Worm (Caenorhabditis elegans) whole organism, young adult: ENCODE data around the gene srw-95.

Source experiments
- B0035.1 ChIP-seq: sonication (generic microtip); optimal IDR thresholded peaks from 2 replicates; lab custom pipeline; 2016; ENCODE audit warnings: missing genetic modification characterization, mild to moderate bottlenecking, missing compliant biosample characterization, missing genotype, missing genetic modification reagents
- C06A6.2 ChIP-seq: fragments of 200-800 bp; sonication (Bioruptor generic); conservative IDR thresholded peaks from 2 replicates; pipeline ENCODE4 v1.3.6; 2022; ENCODE audit warnings: missing genetic modification characterization, missing compliant biosample characterization
- C17E4.6 ChIP-seq: fragments of 200-800 bp; sonication (Bioruptor generic); IDR thresholded peaks from 2 replicates; pipeline ENCODE4 v1.3.6; 2022; ENCODE audit warnings: missing genetic modification reagents, missing genetic modification characterization, missing compliant biosample characterization
- D2030.7 ChIP-seq: fragments of 200-800 bp; sonication (Bioruptor generic); IDR thresholded peaks from 2 replicates; pipeline ENCODE4 v1.3.6; 2022; ENCODE audit warnings: missing genetic modification reagents, missing genetic modification characterization, missing compliant biosample characterization
- F10E7.11 ChIP-seq: sonication (generic microtip); optimal IDR thresholded peaks from 2 replicates; lab custom pipeline; 2017; ENCODE audit warnings: mild to moderate bottlenecking, missing genetic modification characterization, moderate library complexity, missing compliant biosample characterization
- F37B4.10 ChIP-seq: fragments of 200-800 bp; sonication (Bioruptor generic); IDR thresholded peaks from 2 replicates; pipeline ENCODE4 v1.3.6; 2022; ENCODE audit warnings: missing genetic modification characterization, missing compliant biosample characterization
- F49E8.2 ChIP-seq: sonication (generic microtip); optimal IDR thresholded peaks from 3 replicates; lab custom pipeline; 2017; ENCODE audit warnings: missing genetic modification characterization, mild to moderate bottlenecking, missing compliant biosample characterization, antibody characterized with exemption, moderate library complexity; ENCODE audit not compliant: insufficient read depth
- F57A8.1 ChIP-seq: fragments of 200-800 bp; sonication (Bioruptor generic); optimal IDR thresholded peaks from 2 replicates; lab custom pipeline; 2018; ENCODE audit warnings: mild to moderate bottlenecking, missing genetic modification characterization, moderate library complexity, missing compliant biosample characterization
- K11D2.4 ChIP-seq: fragments of 200-800 bp; sonication (Bioruptor generic); IDR thresholded peaks from 2 replicates; pipeline ENCODE4 v1.3.6; 2022; ENCODE audit warnings: missing genetic modification reagents, missing genetic modification characterization, missing compliant biosample characterization
- Y53F4B.3 ChIP-seq: fragments of 200-800 bp; sonication (Bioruptor generic); IDR thresholded peaks from 2 replicates; pipeline ENCODE4 v1.3.6; 2022; ENCODE audit warnings: missing genetic modification reagents, missing genetic modification characterization, missing compliant biosample characterization
- Y53G8AR.9 ChIP-seq: fragments of 200-800 bp; sonication (Bioruptor generic); conservative IDR thresholded peaks from 2 replicates; pipeline ENCODE4 v1.3.6; 2022; ENCODE audit warnings: missing genetic modification reagents, missing genetic modification characterization, missing compliant biosample characterization
- ama-1 ChIP-seq, 3 experiments: fragments of 150-350 bp in 1 of 3; sonication (generic microtip) in 2 of 3; optimal IDR thresholded peaks; 2 replicates each; lab custom pipeline; 2014 to 2018; ENCODE audit warnings: missing biosample characterization in 2 of 3, missing genetic modification characterization in 2 of 3, missing genetic modification reagents in 2 of 3
- aptf-3 ChIP-seq: fragments of 200-800 bp; sonication (Bioruptor generic); IDR thresholded peaks from 2 replicates; pipeline ENCODE4 v1.3.6; 2022; ENCODE audit warnings: missing genetic modification characterization, missing compliant biosample characterization
- atf-7 ChIP-seq: sonication (generic microtip); optimal IDR thresholded peaks from 2 replicates; lab custom pipeline; 2017; ENCODE audit warnings: mild to moderate bottlenecking, missing genetic modification characterization, missing compliant biosample characterization
- cebp-1 ChIP-seq, 2 experiments: fragments of 200-800 bp in 1 of 2; sonication (Bioruptor generic) in 1 of 2; sonication (generic microtip) in 1 of 2; IDR thresholded peaks in 1 of 2; optimal IDR thresholded peaks in 1 of 2; 2 replicates each; pipeline versions ENCODE4 v1.3.6 to Lab custom; 2017 to 2022; ENCODE audit warnings: missing compliant biosample characterization in 2 of 2, missing genetic modification characterization in 2 of 2, mild to moderate bottlenecking in 1 of 2, missing genetic modification reagents in 1 of 2, moderate library complexity in 1 of 2
- cebp-2 ChIP-seq: fragments of 200-800 bp; sonication (Bioruptor generic); IDR thresholded peaks from 2 replicates; pipeline ENCODE4 v1.3.6; 2022; ENCODE audit warnings: missing genetic modification characterization, missing compliant biosample characterization
- ceh-100 ChIP-seq: fragments of 200-800 bp; sonication (Bioruptor generic); IDR thresholded peaks from 2 replicates; pipeline ENCODE4 v1.3.6; 2022; ENCODE audit warnings: missing genetic modification reagents, missing genetic modification characterization, missing compliant biosample characterization
- ceh-27 ChIP-seq: fragments of 200-800 bp; sonication (Bioruptor generic); optimal IDR thresholded peaks from 2 replicates; lab custom pipeline; 2018; ENCODE audit warnings: mild to moderate bottlenecking, missing genetic modification characterization, moderate library complexity, missing compliant biosample characterization
- ceh-40 ChIP-seq: fragments of 200-800 bp; sonication (Bioruptor generic); IDR thresholded peaks from 2 replicates; pipeline ENCODE4 v1.3.6; 2022; ENCODE audit warnings: missing genetic modification characterization, missing compliant biosample characterization
- ceh-58 ChIP-seq: fragments of 200-800 bp; sonication (Bioruptor generic); IDR thresholded peaks from 2 replicates; pipeline ENCODE4 v1.3.6; 2022; ENCODE audit warnings: missing genetic modification characterization, missing compliant biosample characterization
- ceh-79 ChIP-seq: sonication (generic microtip); optimal IDR thresholded peaks from 2 replicates; lab custom pipeline; 2017; ENCODE audit warnings: mild to moderate bottlenecking, missing genetic modification characterization, missing compliant biosample characterization
- chd-7 ChIP-seq: sonication (generic microtip); optimal IDR thresholded peaks from 2 replicates; lab custom pipeline; 2016; ENCODE audit warnings: mild to moderate bottlenecking, missing genetic modification characterization, moderate library complexity, missing compliant biosample characterization
- die-1 ChIP-seq: sonication (generic microtip); optimal IDR thresholded peaks from 2 replicates; lab custom pipeline; 2016; ENCODE audit warnings: missing genotype, mild to moderate bottlenecking, missing genetic modification characterization, missing compliant biosample characterization
- dpl-1 ChIP-seq: fragments of 150-350 bp; optimal IDR thresholded peaks from 2 replicates; lab custom pipeline; 2014; ENCODE audit warnings: missing biosample characterization, missing genetic modification reagents, missing genetic modification characterization
- egl-18 ChIP-seq: fragments of 200-800 bp; sonication (Bioruptor generic); IDR thresholded peaks from 2 replicates; pipeline ENCODE4 v1.3.6; 2022; ENCODE audit warnings: missing genetic modification reagents, missing genetic modification characterization, missing compliant biosample characterization
- egl-44 ChIP-seq: fragments of 200-800 bp; sonication (Bioruptor generic); IDR thresholded peaks from 2 replicates; pipeline ENCODE4 v1.3.6; 2022; ENCODE audit warnings: missing genetic modification reagents, missing genetic modification characterization, missing compliant biosample characterization
- egrh-3 ChIP-seq: fragments of 200-800 bp; sonication (Bioruptor generic); IDR thresholded peaks from 2 replicates; pipeline ENCODE4 v1.3.6; 2022; ENCODE audit warnings: missing genetic modification reagents, missing genetic modification characterization, missing compliant biosample characterization
- ekl-4 ChIP-seq: fragments of 200-800 bp; sonication (Bioruptor generic); IDR thresholded peaks from 2 replicates; pipeline ENCODE4 v1.3.6; 2022; ENCODE audit warnings: missing genetic modification reagents, missing genetic modification characterization, missing compliant biosample characterization
- him-1 ChIP-seq: sonication (generic microtip); optimal IDR thresholded peaks from 2 replicates; lab custom pipeline; 2016; ENCODE audit warnings: missing genotype, missing genetic modification reagents, missing genetic modification characterization, missing compliant biosample characterization
- let-526 ChIP-seq: fragments of 200-800 bp; sonication (Bioruptor generic); IDR thresholded peaks from 2 replicates; pipeline ENCODE4 v1.3.6; 2022; ENCODE audit warnings: missing genetic modification reagents, missing genetic modification characterization, missing compliant biosample characterization
- let-607 ChIP-seq, 2 experiments: fragments of 200-800 bp in 1 of 2; sonication (Bioruptor generic) in 1 of 2; sonication (generic microtip) in 1 of 2; optimal IDR thresholded peaks; 2 replicates each; lab custom pipeline; 2016 to 2018; ENCODE audit warnings: mild to moderate bottlenecking in 2 of 2, missing compliant biosample characterization in 2 of 2, missing genetic modification characterization in 2 of 2, moderate library complexity in 2 of 2, missing genotype in 1 of 2
- lin-35 ChIP-seq, 3 experiments: fragments of 150-350 bp in 2 of 3; sonication (generic microtip) in 1 of 3; optimal IDR thresholded peaks; 2 replicates each; lab custom pipeline; 2014 to 2018; ENCODE audit warnings: missing biosample characterization in 3 of 3, missing genetic modification characterization in 3 of 3, missing genetic modification reagents in 3 of 3
- madf-3 ChIP-seq: fragments of 200-800 bp; sonication (Bioruptor generic); IDR thresholded peaks from 2 replicates; pipeline ENCODE4 v1.3.6; 2022; ENCODE audit warnings: missing genetic modification reagents, missing genetic modification characterization, missing compliant biosample characterization
- mes-4 ChIP-seq: sonication (generic microtip); optimal IDR thresholded peaks from 2 replicates; lab custom pipeline; 2016; ENCODE audit warnings: missing genotype, missing genetic modification characterization, missing compliant biosample characterization
- nfya-2 ChIP-seq: fragments of 200-800 bp; sonication (Bioruptor generic); IDR thresholded peaks from 2 replicates; pipeline ENCODE4 v1.3.6; 2022; ENCODE audit warnings: missing genetic modification reagents, missing genetic modification characterization, missing compliant biosample characterization
- nhr-179 ChIP-seq: sonication (generic microtip); optimal IDR thresholded peaks from 2 replicates; lab custom pipeline; 2016; ENCODE audit warnings: mild to moderate bottlenecking, missing genetic modification characterization, missing compliant biosample characterization
- nhr-80 ChIP-seq: sonication (generic microtip); optimal IDR thresholded peaks from 2 replicates; lab custom pipeline; 2016; ENCODE audit warnings: missing genetic modification characterization, missing compliant biosample characterization
- pbrm-1 ChIP-seq: fragments of 200-800 bp; sonication (Bioruptor generic); IDR thresholded peaks from 2 replicates; pipeline ENCODE4 v1.3.6; 2022; ENCODE audit warnings: missing genetic modification reagents, missing genetic modification characterization, missing compliant biosample characterization
- pha-4 ChIP-seq: fragments of 150-350 bp; sonication (generic microtip); optimal IDR thresholded peaks from 2 replicates; lab custom pipeline; 2014; ENCODE audit warnings: missing biosample characterization, missing genetic modification reagents, missing genetic modification characterization
- rec-8 ChIP-seq, 2 experiments: sonication (generic microtip); optimal IDR thresholded peaks; 2 replicates each; lab custom pipeline; 2016; ENCODE audit warnings: mild to moderate bottlenecking in 2 of 2, missing genetic modification characterization in 2 of 2, missing genetic modification reagents in 2 of 2, missing genotype in 2 of 2, missing biosample characterization in 1 of 2, missing compliant biosample characterization in 1 of 2, moderate library complexity in 1 of 2
- rpc-1 ChIP-seq, 2 experiments: fragments of 150-350 bp in 1 of 2; sonication (generic microtip) in 1 of 2; optimal IDR thresholded peaks; 2 replicates each; lab custom pipeline; 2014 to 2018; ENCODE audit warnings: missing biosample characterization in 1 of 2, missing genetic modification characterization in 1 of 2, missing genetic modification reagents in 1 of 2, missing genotype in 1 of 2
- sea-2 ChIP-seq: fragments of 200-800 bp; sonication (Bioruptor generic); IDR thresholded peaks from 2 replicates; pipeline ENCODE4 v1.3.6; 2022; ENCODE audit warnings: missing genetic modification characterization, missing compliant biosample characterization
- snpc-3.4 ChIP-seq: sonication (generic microtip); optimal IDR thresholded peaks from 2 replicates; lab custom pipeline; 2017; ENCODE audit warnings: missing genetic modification characterization, mild to moderate bottlenecking, missing compliant biosample characterization, antibody characterized with exemption, moderate library complexity, missing genotype, missing genetic modification reagents
- tbp1 ChIP-seq: fragments of 200-800 bp; sonication (Bioruptor generic); optimal IDR thresholded peaks from 2 replicates; lab custom pipeline; 2018; ENCODE audit warnings: mild to moderate bottlenecking, missing genetic modification characterization, missing compliant biosample characterization
- zfh-2 ChIP-seq: fragments of 200-800 bp; sonication (Bioruptor generic); conservative IDR thresholded peaks from 2 replicates; pipeline ENCODE4 v1.3.6; 2022; ENCODE audit warnings: missing genetic modification reagents, missing genetic modification characterization, missing compliant biosample characterization
- zim-3 ChIP-seq: sonication (generic microtip); optimal IDR thresholded peaks from 2 replicates; lab custom pipeline; 2017; ENCODE audit warnings: mild to moderate bottlenecking, missing genetic modification characterization, moderate library complexity, missing compliant biosample characterization
- ztf-18 ChIP-seq: sonication (generic microtip); optimal IDR thresholded peaks from 2 replicates; lab custom pipeline; 2016; ENCODE audit warnings: missing genotype, mild to moderate bottlenecking, missing genetic modification characterization, missing compliant biosample characterization
- ztf-6 ChIP-seq: fragments of 200-800 bp; sonication (Bioruptor generic); IDR thresholded peaks from 2 replicates; pipeline ENCODE4 v1.3.6; 2022; ENCODE audit warnings: missing genetic modification reagents, missing genetic modification characterization, missing compliant biosample characterization

Gene srw-95

ce11 chrIV:4811863-4812262 lies at the start of gene srw-95:
srw-95 (plus strand) TSS chrIV:4812075.
- TF ChIP-seq snpc-3.4 (tag; lab: Kevin White, UChicago), result peak; percentile 24
- no peak for TF ChIP-seq let-526
- TF ChIP-seq F37B4.10 (GFP tag; lab: Robert Waterston, UW), result no peak
- TF ChIP-seq egl-44 (GFP tag; lab: Robert Waterston, UW), result no peak
- no peak for TF ChIP-seq nhr-80 (tag; lab: Kevin White, UChicago)
- TF ChIP-seq egl-18 (GFP tag; lab: Robert Waterston, UW), result no peak
- TF ChIP-seq pha-4 (tag; lab: Kevin White, UChicago), result no peak
- no peak for TF ChIP-seq F10E7.11
- TF ChIP-seq dpl-1 (GFP tag; lab: Kevin White, UChicago), result no peak
- no peak for TF ChIP-seq C17E4.6 (GFP tag; lab: Robert Waterston, UW)
- no peak for TF ChIP-seq K11D2.4 (GFP tag; lab: Robert Waterston, UW)
- TF ChIP-seq sea-2 (GFP tag; lab: Robert Waterston, UW), result no peak
- no peak for TF ChIP-seq aptf-3 (GFP tag; lab: Robert Waterston, UW)
- TF ChIP-seq atf-7 (tag; lab: Kevin White, UChicago), result peak; percentile 9
- no peak for TF ChIP-seq ceh-40 (GFP tag; lab: Robert Waterston, UW)
- TF ChIP-seq ztf-18 (tag; lab: Kevin White, UChicago), result no peak
- TF ChIP-seq tbp1, result peak; percentile 38
- TF ChIP-seq madf-3 (GFP tag; lab: Robert Waterston, UW), result 0 out of 2 replicates have a peak, but pooled peaks have one; percentile 71
- 0 out of 2 replicates have a peak, but pooled peaks have one; percentile 40 for TF ChIP-seq ceh-100
- TF ChIP-seq egrh-3 (GFP tag; lab: Robert Waterston, UW), result no peak
- no peak for TF ChIP-seq rpc-1 (optimal IDR thresholded peaks at IDR 0.05; lab: Kevin White, UChicago)
- no peak for TF ChIP-seq rpc-1 (tag; optimal IDR thresholded peaks at IDR 0.05; lab: Kevin White, UChicago)
- no peak for TF ChIP-seq ceh-79
- TF ChIP-seq lin-35 (GFP tag; optimal IDR thresholded peaks at IDR 0.05; lab: Kevin White, UChicago), result peak in 1 of 3 experiments; percentile 11
- TF ChIP-seq ceh-27 (GFP tag; lab: Kevin White, UChicago), result no peak
- no peak for TF ChIP-seq Y53F4B.3 (GFP tag; lab: Robert Waterston, UW)
- TF ChIP-seq ekl-4, result no peak
- TF ChIP-seq chd-7 (tag; lab: Kevin White, UChicago), result no peak
- no peak for TF ChIP-seq ztf-6 (GFP tag; lab: Robert Waterston, UW)
- no peak for TF ChIP-seq him-1 (tag; lab: Kevin White, UChicago)
- peak; percentile 12 for TF ChIP-seq die-1
- no peak for TF ChIP-seq mes-4
- no peak for TF ChIP-seq rec-8 (tag; optimal IDR thresholded peaks at IDR 0.05; lab: Kevin White, UChicago)
- TF ChIP-seq let-607 (tag; optimal IDR thresholded peaks at IDR 0.05; lab: Kevin White, UChicago), result no peak
- TF ChIP-seq nhr-179 (tag; lab: Kevin White, UChicago), result no peak
- TF ChIP-seq F57A8.1, result no peak
- TF ChIP-seq Y53G8AR.9 (GFP tag; lab: Robert Waterston, UW), result no peak
- no peak for TF ChIP-seq zfh-2 (GFP tag; lab: Robert Waterston, UW)
- peak; percentile 59 for TF ChIP-seq F49E8.2 (tag; lab: Kevin White, UChicago)
- no peak for TF ChIP-seq cebp-1 (GFP tag; IDR thresholded peaks at IDR 0.05; lab: Robert Waterston, UW)
- peak; percentile 16 for TF ChIP-seq cebp-1 (tag; optimal IDR thresholded peaks at IDR 0.05; lab: Kevin White, UChicago)
- TF ChIP-seq ama-1 (optimal IDR thresholded peaks at IDR 0.05; lab: Kevin White, UChicago), result no peak
- no peak for TF ChIP-seq ama-1 (GFP tag; optimal IDR thresholded peaks at IDR 0.05; lab: Kevin White, UChicago)
- no peak for TF ChIP-seq C06A6.2
- TF ChIP-seq B0035.1 (tag; lab: Kevin White, UChicago), result no peak
- TF ChIP-seq D2030.7, result no peak
- TF ChIP-seq pbrm-1, result no peak
- TF ChIP-seq ceh-58 (GFP tag; lab: Robert Waterston, UW), result no peak
- no peak for TF ChIP-seq nfya-2 (GFP tag; lab: Robert Waterston, UW)
- no peak for TF ChIP-seq cebp-2
- TF ChIP-seq zim-3 (tag; lab: Kevin White, UChicago), result no peak
